Fruit fly (Drosophila melanogaster) whole organism, adult: ENCODE measurements around the gene Sec63.

Source experiments
- CG11617 ChIP-seq: fragments of 200-800 bp; sonication (Bioruptor generic); optimal IDR thresholded peaks from 2 replicates; lab custom pipeline; 2017; ENCODE audit warnings: mild to moderate bottlenecking, missing biosample characterization, missing genetic modification reagents, missing genetic modification characterization
- CG12768 ChIP-seq: fragments of 200-800 bp; sonication (Bioruptor generic); optimal IDR thresholded peaks from 2 replicates; lab custom pipeline; 2017; ENCODE audit warnings: missing biosample characterization, missing genetic modification characterization, mild to moderate bottlenecking, moderate library complexity, missing genetic modification reagents
- CG14711 ChIP-seq: fragments of 200-800 bp; sonication (Bioruptor generic); optimal IDR thresholded peaks from 2 replicates; lab custom pipeline; 2018; ENCODE audit warnings: missing biosample characterization, mild to moderate bottlenecking, missing genetic modification characterization, moderate library complexity
- CG1620 ChIP-seq: fragments of 200-800 bp; sonication (Bioruptor generic); optimal IDR thresholded peaks from 2 replicates; lab custom pipeline; 2016; ENCODE audit warnings: missing biosample characterization, missing genetic modification characterization
- CG33017 ChIP-seq: fragments of 200-800 bp; sonication (Bioruptor generic); optimal IDR thresholded peaks from 2 replicates; lab custom pipeline; 2018; ENCODE audit warnings: missing biosample characterization, mild to moderate bottlenecking, missing genetic modification characterization, moderate library complexity
- CG5204 ChIP-seq: fragments of 200-800 bp; sonication (Bioruptor generic); optimal IDR thresholded peaks from 2 replicates; lab custom pipeline; 2016; ENCODE audit warnings: missing biosample characterization, missing genetic modification characterization
- CG7045 ChIP-seq: fragments of 200-800 bp; sonication (Bioruptor generic); optimal IDR thresholded peaks from 2 replicates; lab custom pipeline; 2017; ENCODE audit warnings: missing biosample characterization, mild to moderate bottlenecking, missing genetic modification characterization
- CG7101 ChIP-seq: fragments of 200-800 bp; sonication (Bioruptor generic); optimal IDR thresholded peaks from 2 replicates; lab custom pipeline; 2018; ENCODE audit warnings: missing biosample characterization, mild to moderate bottlenecking, missing genetic modification characterization, moderate library complexity
- Clk ChIP-seq: fragments of 200-800 bp; sonication (Bioruptor generic); optimal IDR thresholded peaks from 2 replicates; lab custom pipeline; 2017; ENCODE audit warnings: missing biosample characterization, missing genetic modification characterization
- Crg-1 ChIP-seq: fragments of 200-800 bp; sonication (Bioruptor generic); optimal IDR thresholded peaks from 2 replicates; lab custom pipeline; 2016; ENCODE audit warnings: missing biosample characterization, missing genetic modification characterization
- Hr96 ChIP-seq: fragments of 200-800 bp; sonication (Bioruptor generic); optimal IDR thresholded peaks from 2 replicates; lab custom pipeline; 2016; ENCODE audit warnings: missing biosample characterization, missing genetic modification characterization
- Mnt ChIP-seq: fragments of 200-800 bp; sonication (Bioruptor generic); optimal IDR thresholded peaks from 2 replicates; lab custom pipeline; 2016; ENCODE audit warnings: missing biosample characterization, mild to moderate bottlenecking, missing genetic modification characterization
- bab1 ChIP-seq: fragments of 200-800 bp; sonication (Bioruptor generic); optimal IDR thresholded peaks from 3 replicates; lab custom pipeline; 2019; ENCODE audit warnings: missing biosample characterization, mild to moderate bottlenecking, missing genetic modification characterization, moderate library complexity
- cic ChIP-seq: fragments of 200-800 bp; sonication (Bioruptor generic); optimal IDR thresholded peaks from 2 replicates; lab custom pipeline; 2017; ENCODE audit warnings: missing biosample characterization, mild to moderate bottlenecking, missing genetic modification characterization, moderate library complexity
- cnc ChIP-seq, 2 experiments: fragments of >200 bp; optimal IDR thresholded peaks; 2 replicates each; lab custom pipeline; 2017
- kay ChIP-seq: fragments of 200-800 bp; sonication (Bioruptor generic); peaks from one replicate; lab custom pipeline; 2016; ENCODE audit warnings: missing biosample characterization, missing genetic modification characterization, borderline replicate concordance
- ovo ChIP-seq: fragments of 200-800 bp; sonication (Bioruptor generic); optimal IDR thresholded peaks from 2 replicates; lab custom pipeline; 2016; ENCODE audit warnings: missing biosample characterization, missing genetic modification characterization
- pad ChIP-seq: fragments of 200-800 bp; sonication (Bioruptor generic); optimal IDR thresholded peaks from 3 replicates; lab custom pipeline; 2017; ENCODE audit warnings: missing biosample characterization, missing genetic modification characterization, mild to moderate bottlenecking, moderate library complexity, missing genetic modification reagents
- tj ChIP-seq: fragments of 200-800 bp; sonication (Bioruptor generic); optimal IDR thresholded peaks from 3 replicates; lab custom pipeline; 2017; ENCODE audit warnings: missing biosample characterization, mild to moderate bottlenecking, missing genetic modification characterization, moderate library complexity
- toe ChIP-seq: fragments of 200-800 bp; sonication (Bioruptor generic); optimal IDR thresholded peaks from 2 replicates; lab custom pipeline; 2016; ENCODE audit warnings: missing biosample characterization, missing genetic modification characterization

Sec63 gene

dm6 chr3L:7360324-7360852, at the start of gene Sec63:
Gene Sec63, plus strand, starts transcription at chr3L:7360561.
- no peak for TF ChIP-seq CG7045
- peak; percentile 5 for TF ChIP-seq CG11617 (GFP tag; lab: Kevin White, UChicago)
- TF ChIP-seq CG14711: peak; percentile 98
- TF ChIP-seq Mnt: peak; percentile 12
- peak; percentile 49 for TF ChIP-seq ovo (GFP tag; lab: Kevin White, UChicago)
- peak; percentile 46 for TF ChIP-seq Hr96
- TF ChIP-seq CG1620 (GFP tag; lab: Kevin White, UChicago): peak; percentile 40
- TF ChIP-seq pad: peak; percentile 42
- no peak for TF ChIP-seq cnc (optimal IDR thresholded peaks at IDR 0.05; lab: Kevin White, UChicago)
- TF ChIP-seq CG33017: no peak

dm6 chr3L:7312754-7313153, 47.6 kb upstream of the Sec63 start, which contains the start of gene unc-13-4A:
Gene unc-13-4A, minus strand, starts transcription at chr3L:7312896.
- TF ChIP-seq Clk (GFP tag; lab: Kevin White, UChicago) (no peak), Hr96 (no peak), bab1 (no peak), CG7101 (no peak), cnc (optimal IDR thresholded peaks at IDR 0.05; lab: Kevin White, UChicago) (no peak), ovo (GFP tag; lab: Kevin White, UChicago) (no peak), cic (no peak), CG7045 (no peak), Mnt (no peak), toe (GFP tag; lab: Kevin White, UChicago) (no peak), CG14711 (no peak), CG33017 (no peak), pad (no peak), tj (GFP tag; lab: Kevin White, UChicago) (no peak), CG11617 (GFP tag; lab: Kevin White, UChicago) (no peak), CG12768 (GFP tag; lab: Kevin White, UChicago) (no peak), CG1620 (GFP tag; lab: Kevin White, UChicago) (no peak), Crg-1 (GFP tag; lab: Kevin White, UChicago) (no peak), CG5204 (GFP tag; lab: Kevin White, UChicago) (no peak)

dm6 chr3L:7313559-7314132, 46.7 kb upstream of the Sec63 start:
- TF ChIP-seq Hr96: no peak
- TF ChIP-seq CG12768 (GFP tag; lab: Kevin White, UChicago): no peak
- TF ChIP-seq tj (GFP tag; lab: Kevin White, UChicago): no peak
- no peak for TF ChIP-seq CG1620 (GFP tag; lab: Kevin White, UChicago)
- no peak for TF ChIP-seq CG7045
- no peak for TF ChIP-seq kay (GFP tag; lab: Kevin White, UChicago)
- no peak for TF ChIP-seq CG33017
- no peak for TF ChIP-seq CG11617 (GFP tag; lab: Kevin White, UChicago)
- no peak for TF ChIP-seq Clk (GFP tag; lab: Kevin White, UChicago)
- TF ChIP-seq CG5204 (GFP tag; lab: Kevin White, UChicago): no peak
- no peak for TF ChIP-seq Mnt
- TF ChIP-seq toe (GFP tag; lab: Kevin White, UChicago): no peak
- no peak for TF ChIP-seq bab1
- TF ChIP-seq cnc (optimal IDR thresholded peaks at IDR 0.05; lab: Kevin White, UChicago): no peak
- no peak for TF ChIP-seq ovo (GFP tag; lab: Kevin White, UChicago)
- TF ChIP-seq CG14711: no peak
- TF ChIP-seq Crg-1 (GFP tag; lab: Kevin White, UChicago): no peak
- no peak for TF ChIP-seq CG7101
- no peak for TF ChIP-seq pad

- TF ChIP-seq ovo (GFP tag; lab: Kevin White, UChicago) (no peak), kay (GFP tag; lab: Kevin White, UChicago) (no peak), CG7101 (no peak), toe (GFP tag; lab: Kevin White, UChicago) (no peak), Clk (GFP tag; lab: Kevin White, UChicago) (no peak), CG11617 (GFP tag; lab: Kevin White, UChicago) (no peak), CG1620 (GFP tag; lab: Kevin White, UChicago) (no peak), CG7045 (no peak), CG33017 (no peak), Mnt (no peak), pad (no peak), cic (no peak)
Measured at dm6 chr3L:7314133-7314532, 46.2 kb upstream of the Sec63 start.

- TF ChIP-seq CG7045 (no peak), CG5204 (GFP tag; lab: Kevin White, UChicago) (no peak), kay (GFP tag; lab: Kevin White, UChicago) (no peak)
Measured at dm6 chr3L:7319768-7320167, 40.6 kb upstream of the Sec63 start, which contains the start of gene CG8607. Gene CG8607, plus strand, starts transcription at chr3L:7320068.

- no peak for TF ChIP-seq CG5204 (GFP tag; lab: Kevin White, UChicago)
- TF ChIP-seq CG33017: no peak
- peak; percentile 17 for TF ChIP-seq bab1
- TF ChIP-seq toe (GFP tag; lab: Kevin White, UChicago): peak; percentile 13
- TF ChIP-seq ovo (GFP tag; lab: Kevin White, UChicago): peak; percentile 15
- peak; percentile 14 for TF ChIP-seq pad
- TF ChIP-seq CG14711: peak; percentile 66
- peak; percentile 75 for TF ChIP-seq CG7101
- TF ChIP-seq kay (GFP tag; lab: Kevin White, UChicago): no peak
- TF ChIP-seq Crg-1 (GFP tag; lab: Kevin White, UChicago): peak; percentile 38
- peak; percentile 4 for TF ChIP-seq CG12768 (GFP tag; lab: Kevin White, UChicago)
- no peak for TF ChIP-seq Clk (GFP tag; lab: Kevin White, UChicago)
- no peak for TF ChIP-seq Hr96
- TF ChIP-seq cic: peak; percentile 13
- TF ChIP-seq Mnt: peak; percentile 44
- TF ChIP-seq tj (GFP tag; lab: Kevin White, UChicago): peak; percentile 27
- TF ChIP-seq CG1620 (GFP tag; lab: Kevin White, UChicago): peak; percentile 44
- no peak for TF ChIP-seq CG7045
- peak; percentile 36 for TF ChIP-seq CG11617 (GFP tag; lab: Kevin White, UChicago)
- no peak for TF ChIP-seq cnc (optimal IDR thresholded peaks at IDR 0.05; lab: Kevin White, UChicago)
Measured at dm6 chr3L:7323348-7323747, 37.0 kb upstream of the Sec63 start, which contains the start of the genes RhoGEF4 and Rint1. Gene RhoGEF4, minus strand, starts transcription at chr3L:7323411. Gene Rint1, plus strand, starts transcription at chr3L:7323619.
